Fruit fly (Drosophila melanogaster) whole organism, wandering third instar larva: ENCODE measurements around the gene Pdp.
A peak's percentile ranks its signal among the peaks of the same experiment; 100 is the strongest.

Experiments used
- Abd-B ChIP-seq: fragments of >200 bp; optimal IDR thresholded peaks from 2 replicates; lab custom pipeline; 2017; ENCODE audit warnings: missing biosample characterization, missing genetic modification characterization
- CG32264 ChIP-seq: fragments of 200-800 bp; sonication (Bioruptor generic); optimal IDR thresholded peaks from 2 replicates; lab custom pipeline; 2016; ENCODE audit warnings: missing biosample characterization, missing genetic modification characterization
- CG9705 ChIP-seq: fragments of 200-800 bp; sonication (Bioruptor generic); optimal IDR thresholded peaks from 2 replicates; lab custom pipeline; 2018; ENCODE audit warnings: missing biosample characterization, mild to moderate bottlenecking, missing genetic modification characterization
- CrebA ChIP-seq: fragments of 200-800 bp; sonication (Bioruptor generic); optimal IDR thresholded peaks from 2 replicates; lab custom pipeline; 2016; ENCODE audit warnings: missing biosample characterization, mild to moderate bottlenecking, missing genetic modification characterization, borderline replicate concordance
- Dfd ChIP-seq: fragments of >200 bp; optimal IDR thresholded peaks from 2 replicates; lab custom pipeline; 2017; ENCODE audit warnings: missing biosample characterization, missing genetic modification characterization
- Dif ChIP-seq: fragments of 200-275, 200-300 bp; sonication (Bioruptor generic); optimal IDR thresholded peaks from 2 replicates; lab custom pipeline; 2018; ENCODE audit warnings: missing biosample characterization, missing genetic modification characterization; ENCODE audit not compliant: partially characterized antibody
- GATAd ChIP-seq: sonication (Bioruptor generic); optimal IDR thresholded peaks from 2 replicates; lab custom pipeline; 2016; ENCODE audit warnings: missing biosample characterization, missing genetic modification characterization
- HLH106 ChIP-seq: fragments of 200-800 bp; optimal IDR thresholded peaks from 3 replicates; lab custom pipeline; 2019; ENCODE audit warnings: missing biosample characterization, mild to moderate bottlenecking, missing genetic modification characterization, moderate library complexity
- Hnf4 ChIP-seq: fragments of 200-800 bp; sonication (Bioruptor generic); optimal IDR thresholded peaks from 2 replicates; lab custom pipeline; 2016; ENCODE audit warnings: missing biosample characterization, mild to moderate bottlenecking, missing genetic modification characterization
- Hr78 ChIP-seq: fragments of >200 bp; optimal IDR thresholded peaks from 2 replicates; lab custom pipeline; 2017; ENCODE audit warnings: missing biosample characterization, missing genetic modification characterization
- Hr83 ChIP-seq: fragments of 200-300 bp; sonication (Bioruptor generic); optimal IDR thresholded peaks from 2 replicates; lab custom pipeline; 2016; ENCODE audit warnings: missing biosample characterization, mild to moderate bottlenecking, missing genetic modification characterization, moderate library complexity; ENCODE audit not compliant: poor library complexity, severe bottlenecking
- Mio ChIP-seq: sonication (Bioruptor generic); optimal IDR thresholded peaks from 2 replicates; lab custom pipeline; 2016; ENCODE audit warnings: missing biosample characterization, missing genetic modification characterization
- Myc ChIP-seq: fragments of >200 bp; optimal IDR thresholded peaks from 2 replicates; lab custom pipeline; 2017
- N ChIP-seq: fragments of >200 bp; optimal IDR thresholded peaks from 2 replicates; lab custom pipeline; 2018; ENCODE audit warnings: missing biosample characterization, missing external identifiers, missing genetic modification characterization
- OdsH ChIP-seq: fragments of 200-800 bp; sonication (Bioruptor generic); optimal IDR thresholded peaks from 2 replicates; lab custom pipeline; 2016; ENCODE audit warnings: missing biosample characterization, mild to moderate bottlenecking, missing genetic modification characterization
- Rel ChIP-seq, 2 experiments: fragments of 200-800 bp; sonication (Bioruptor generic) in 1 of 2; optimal IDR thresholded peaks; 2 replicates in 1 of 2; 3 replicates in 1 of 2; lab custom pipeline; 2016 to 2019; ENCODE audit warnings: mild to moderate bottlenecking in 2 of 2, missing biosample characterization in 2 of 2, missing genetic modification characterization in 2 of 2, moderate library complexity in 1 of 2
- Sp1 ChIP-seq: fragments of 200-800 bp; sonication (Bioruptor generic); optimal IDR thresholded peaks from 3 replicates; lab custom pipeline; 2019; ENCODE audit warnings: missing biosample characterization, mild to moderate bottlenecking, missing genetic modification characterization, moderate library complexity
- Vsx2 ChIP-seq: fragments of 200-300, 225-300 bp; sonication (Bioruptor generic); optimal IDR thresholded peaks from 2 replicates; lab custom pipeline; 2018; ENCODE audit warnings: missing biosample characterization, missing genetic modification characterization; ENCODE audit not compliant: partially characterized antibody
- br ChIP-seq: fragments of 200-800 bp; sonication (Bioruptor generic); optimal IDR thresholded peaks from 2 replicates; lab custom pipeline; 2016; ENCODE audit warnings: missing biosample characterization, missing genetic modification characterization
- brk ChIP-seq: fragments of 200-800 bp; sonication (Bioruptor generic); optimal IDR thresholded peaks from 2 replicates; lab custom pipeline; 2016; ENCODE audit warnings: missing biosample characterization, mild to moderate bottlenecking, missing genetic modification characterization
- dl ChIP-seq, 2 experiments: fragments of 175-275, 200-275 bp in 1 of 2; fragments of 200-275 bp in 1 of 2; sonication (Bioruptor generic); optimal IDR thresholded peaks; lab custom pipeline; 2018; ENCODE audit warnings: mild to moderate bottlenecking in 2 of 2, missing biosample characterization in 2 of 2, missing genetic modification characterization in 2 of 2, moderate library complexity in 2 of 2; ENCODE audit not compliant: partially characterized antibody in 2 of 2, insufficient read depth in 1 of 2
- dmrt93B ChIP-seq: fragments of 200-800 bp; sonication (Bioruptor generic); optimal IDR thresholded peaks from 2 replicates; lab custom pipeline; 2018; ENCODE audit warnings: missing biosample characterization, mild to moderate bottlenecking, missing genetic modification characterization
- dsf ChIP-seq: sonication (Bioruptor generic); optimal IDR thresholded peaks from 2 replicates; lab custom pipeline; 2016; ENCODE audit warnings: missing biosample characterization, missing genetic modification characterization, borderline replicate concordance
- ey ChIP-seq: fragments of 200-800 bp; sonication (Bioruptor generic); optimal IDR thresholded peaks from 2 replicates; lab custom pipeline; 2016; ENCODE audit warnings: missing biosample characterization, missing genetic modification characterization
- foxo ChIP-seq, 2 experiments: fragments of 200-800 bp; sonication (Bioruptor generic); optimal IDR thresholded peaks; 2 replicates in 1 of 2; 3 replicates in 1 of 2; lab custom pipeline; 2016 to 2017; ENCODE audit warnings: missing biosample characterization in 2 of 2, missing genetic modification characterization in 2 of 2
- fru ChIP-seq: fragments of 200-800 bp; sonication (Bioruptor generic); optimal IDR thresholded peaks from 3 replicates; lab custom pipeline; 2016; ENCODE audit warnings: missing biosample characterization, mild to moderate bottlenecking, missing genetic modification characterization
- h ChIP-seq: fragments of 200-800 bp; sonication (Bioruptor generic); optimal IDR thresholded peaks from 3 replicates; lab custom pipeline; 2016; ENCODE audit warnings: missing biosample characterization, mild to moderate bottlenecking, missing genetic modification characterization
- lola ChIP-seq: fragments of >200 bp; optimal IDR thresholded peaks from 2 replicates; lab custom pipeline; 2017; ENCODE audit warnings: missing biosample characterization, missing genetic modification characterization
- pan ChIP-seq: fragments of >200 bp; optimal IDR thresholded peaks from 2 replicates; lab custom pipeline; 2017
- rgr ChIP-seq: fragments of 200-800 bp; sonication (Bioruptor generic); optimal IDR thresholded peaks from 3 replicates; lab custom pipeline; 2016; ENCODE audit warnings: missing biosample characterization, mild to moderate bottlenecking, missing genetic modification characterization
- sage ChIP-seq: fragments of 200-800 bp; sonication (Bioruptor generic); optimal IDR thresholded peaks from 2 replicates; lab custom pipeline; 2016; ENCODE audit warnings: missing biosample characterization, mild to moderate bottlenecking, missing genetic modification characterization
- sv ChIP-seq: fragments of 200-800 bp; sonication (Bioruptor generic); optimal IDR thresholded peaks from 3 replicates; lab custom pipeline; 2016; ENCODE audit warnings: missing biosample characterization, missing genetic modification characterization
- tai ChIP-seq: sonication (Bioruptor generic); optimal IDR thresholded peaks from 2 replicates; lab custom pipeline; 2016; ENCODE audit warnings: missing biosample characterization, missing genetic modification characterization
- usp ChIP-seq: fragments of >200 bp; optimal IDR thresholded peaks from 2 replicates; lab custom pipeline; 2017; ENCODE audit warnings: missing biosample characterization, missing genetic modification characterization
- woc ChIP-seq: sonication (Bioruptor generic); optimal IDR thresholded peaks from 2 replicates; lab custom pipeline; 2016; ENCODE audit warnings: missing biosample characterization, mild to moderate bottlenecking, missing genetic modification characterization

The Pdp gene

DNA sequence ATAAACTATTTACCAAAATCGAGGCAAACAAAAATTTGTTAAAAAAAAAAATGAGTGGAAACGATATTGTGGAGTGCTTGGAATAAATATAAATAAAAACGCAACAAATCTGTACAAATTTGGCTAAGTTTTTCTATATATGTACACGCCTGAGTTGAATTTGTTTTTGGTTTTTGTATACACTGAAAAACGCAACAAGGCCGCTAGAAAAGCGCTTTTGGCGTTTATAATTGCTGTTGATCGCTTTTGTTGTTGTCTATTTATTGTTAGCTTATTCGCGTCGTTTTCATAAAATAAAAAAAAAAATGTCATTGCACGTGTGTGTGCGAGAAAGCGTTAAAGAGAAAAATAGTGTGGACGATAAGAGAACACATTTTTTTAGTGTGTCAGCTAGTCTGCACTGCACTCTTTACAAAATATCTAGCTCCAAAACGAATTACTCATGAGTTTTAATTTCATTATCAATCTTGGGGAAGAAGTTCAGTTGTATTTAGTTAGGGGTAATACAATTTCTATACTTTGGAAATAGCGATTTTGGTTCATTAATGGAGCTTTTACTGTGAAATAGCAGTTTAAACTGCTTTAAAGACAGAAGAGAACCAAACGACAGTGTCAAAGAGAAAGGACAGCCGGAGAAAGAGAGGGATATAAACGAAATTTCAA, 38.9 kb downstream of the Pdp start:
- TF ChIP-seq woc, result no peak
- no peak for TF ChIP-seq Abd-B
- TF ChIP-seq rgr (GFP tag; lab: Kevin White, UChicago), result peak; percentile 11
- peak; percentile 2 for TF ChIP-seq ey
- TF ChIP-seq sv, result no peak

DNA sequence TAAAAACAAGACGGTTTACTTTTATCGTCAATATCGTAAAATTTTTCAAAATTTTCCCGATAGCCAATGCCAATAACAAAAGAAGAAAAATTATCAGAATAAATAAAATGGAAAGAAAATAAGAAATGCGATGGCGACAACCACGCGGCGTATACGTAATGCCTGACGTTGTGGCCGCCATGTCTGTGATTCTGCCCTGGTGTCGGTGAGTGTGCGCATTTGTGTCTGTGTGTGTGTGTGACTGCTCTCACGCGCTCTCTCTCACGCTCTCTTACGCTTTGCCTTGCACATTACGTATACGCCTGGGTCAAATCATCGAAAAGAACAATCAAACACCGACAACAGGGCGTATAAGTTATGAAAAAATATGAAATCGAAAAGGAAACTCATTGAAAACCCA, 39.6 kb downstream of the Pdp start:
- TF ChIP-seq Rel (GFP tag; optimal IDR thresholded peaks at IDR 0.05; lab: Kevin White, UChicago), result no peak
- peak; percentile 30 for TF ChIP-seq Rel (tag; optimal IDR thresholded peaks at IDR 0.05; lab: Kevin White, UChicago)
- peak; percentile 89 for TF ChIP-seq Dif (GFP tag; lab: Kevin White, UChicago)
- TF ChIP-seq HLH106, result no peak
- TF ChIP-seq dl (GFP tag; optimal IDR thresholded peaks at IDR 0.05; lab: Kevin White, UChicago; ENCODE audit: insufficient read depth in 1 of 2, partially characterized antibody in 2 of 2), result peak; percentile 28 to 80
- TF ChIP-seq h (GFP tag; lab: Kevin White, UChicago), result peak; percentile 17
- TF ChIP-seq Hr83 (GFP tag; lab: Kevin White, UChicago), result peak; percentile 24
- TF ChIP-seq Vsx2 (GFP tag; lab: Kevin White, UChicago), result no peak

DNA sequence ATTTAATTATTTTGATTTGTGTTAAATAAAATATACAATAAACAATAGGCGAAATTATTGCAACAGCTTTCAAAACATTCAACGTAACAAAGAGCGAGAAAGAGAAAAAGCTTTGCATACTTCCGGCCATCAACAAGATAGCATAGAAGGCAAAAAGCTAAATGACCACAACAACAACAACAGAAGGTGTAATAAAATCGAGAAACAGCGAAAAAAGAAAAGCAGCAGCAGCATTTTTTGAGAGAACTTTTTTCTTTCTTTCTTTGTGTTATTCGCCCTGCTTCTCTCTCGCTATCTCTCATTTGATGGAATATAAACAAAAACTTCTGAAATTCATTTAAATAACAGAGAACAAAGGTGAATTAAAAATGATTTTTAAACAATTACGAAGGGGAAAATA, 40.2 kb downstream of the Pdp start:
- no peak for TF ChIP-seq fru
- no peak for TF ChIP-seq ey
- TF ChIP-seq Rel (GFP tag; optimal IDR thresholded peaks at IDR 0.05; lab: Kevin White, UChicago), result no peak
- TF ChIP-seq Rel (tag; optimal IDR thresholded peaks at IDR 0.05; lab: Kevin White, UChicago), result peak; percentile 18
- no peak for TF ChIP-seq foxo (GFP tag; optimal IDR thresholded peaks at IDR 0.05; lab: Kevin White, UChicago)
- no peak for TF ChIP-seq N (GFP tag; lab: Kevin White, UChicago)
- TF ChIP-seq br (GFP tag; lab: Kevin White, UChicago), result no peak
- no peak for TF ChIP-seq tai (GFP tag; lab: Kevin White, UChicago)
- TF ChIP-seq CrebA (GFP tag; lab: Kevin White, UChicago), result peak; percentile 6

DNA sequence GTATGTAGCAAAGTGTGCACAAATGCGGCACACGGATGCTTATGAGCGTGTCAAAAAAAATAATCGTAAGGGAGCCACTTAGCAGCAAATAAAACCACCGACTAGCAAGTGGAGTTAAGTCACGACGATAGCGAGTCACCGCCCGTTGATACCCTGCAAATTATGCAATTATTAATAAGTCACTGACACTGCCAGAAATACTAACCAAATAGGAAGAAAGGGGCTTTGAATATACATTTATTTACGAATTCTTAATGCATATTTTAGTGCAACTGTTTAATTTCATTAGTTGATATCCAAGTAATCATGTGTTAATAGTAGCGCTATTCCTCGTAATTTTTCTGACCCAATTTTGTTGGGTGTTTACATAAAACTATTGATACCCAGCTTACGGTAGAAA, 41.0 kb downstream of the Pdp start:
- no peak for TF ChIP-seq sage (GFP tag; lab: Kevin White, UChicago)
- TF ChIP-seq Rel (GFP tag; optimal IDR thresholded peaks at IDR 0.05; lab: Kevin White, UChicago), result no peak
- no peak for TF ChIP-seq Rel (tag; optimal IDR thresholded peaks at IDR 0.05; lab: Kevin White, UChicago)
- no peak for TF ChIP-seq tai (GFP tag; lab: Kevin White, UChicago)
- no peak for TF ChIP-seq brk (GFP tag; lab: Kevin White, UChicago)
- no peak for TF ChIP-seq GATAd (GFP tag; lab: Kevin White, UChicago)
- no peak for TF ChIP-seq Hr78 (GFP tag; lab: Kevin White, UChicago)
- no peak for TF ChIP-seq dsf (GFP tag; lab: Kevin White, UChicago)
- TF ChIP-seq Dfd (GFP tag; lab: Kevin White, UChicago), result no peak
- no peak for TF ChIP-seq CG9705 (GFP tag; lab: Kevin White, UChicago)
- TF ChIP-seq pan (lab: Kevin White, UChicago), result no peak
- no peak for TF ChIP-seq HLH106
- TF ChIP-seq Myc (lab: Kevin White, UChicago), result no peak
- no peak for TF ChIP-seq dmrt93B (GFP tag; lab: Kevin White, UChicago)
- TF ChIP-seq CG32264, result no peak
- no peak for TF ChIP-seq sv
- no peak for TF ChIP-seq Mio (GFP tag; lab: Kevin White, UChicago)

DNA sequence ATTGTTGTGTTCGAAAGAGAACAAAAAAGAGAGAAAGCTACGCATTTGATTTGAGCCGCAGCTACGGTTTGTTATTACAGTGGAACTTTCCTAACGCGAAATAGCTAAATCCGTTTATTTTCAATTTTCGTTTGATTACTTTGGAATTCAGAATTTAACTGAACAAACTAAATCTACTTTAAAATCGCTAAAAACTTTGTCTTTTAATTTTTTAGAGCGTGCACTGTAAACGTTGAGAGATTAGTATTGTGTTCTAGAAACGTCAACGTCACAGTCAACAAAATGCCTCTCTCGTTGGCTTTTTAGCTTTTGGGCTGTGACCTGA, 41.7 kb downstream of the Pdp start:
- TF ChIP-seq dl (GFP tag; optimal IDR thresholded peaks at IDR 0.05; lab: Kevin White, UChicago; ENCODE audit: insufficient read depth in 1 of 2, partially characterized antibody in 2 of 2) (no peak), Hr78 (GFP tag; lab: Kevin White, UChicago) (no peak), HLH106 (peak; percentile 73), Hnf4 (GFP tag; lab: Kevin White, UChicago) (peak; percentile 65), CrebA (GFP tag; lab: Kevin White, UChicago) (no peak), Hr83 (GFP tag; lab: Kevin White, UChicago) (no peak), GATAd (GFP tag; lab: Kevin White, UChicago) (peak; percentile 55), Vsx2 (GFP tag; lab: Kevin White, UChicago) (no peak), pan (lab: Kevin White, UChicago) (no peak), brk (GFP tag; lab: Kevin White, UChicago) (peak; percentile 58), h (GFP tag; lab: Kevin White, UChicago) (peak; percentile 80), Myc (lab: Kevin White, UChicago) (no peak), Sp1 (GFP tag; lab: Kevin White, UChicago) (no peak), rgr (GFP tag; lab: Kevin White, UChicago) (peak; percentile 77), Abd-B (no peak), lola (GFP tag; lab: Kevin White, UChicago) (no peak), Dif (GFP tag; lab: Kevin White, UChicago) (no peak), tai (GFP tag; lab: Kevin White, UChicago) (peak; percentile 63), sage (GFP tag; lab: Kevin White, UChicago) (no peak), usp (GFP tag; lab: Kevin White, UChicago) (no peak), OdsH (GFP tag; lab: Kevin White, UChicago) (peak; percentile 78), br (GFP tag; lab: Kevin White, UChicago) (peak; percentile 63), ey (peak; percentile 86), Dfd (GFP tag; lab: Kevin White, UChicago) (no peak), dsf (GFP tag; lab: Kevin White, UChicago) (no peak), sv (peak; percentile 45), CG32264 (no peak), woc (peak; percentile 43), N (GFP tag; lab: Kevin White, UChicago) (no peak), Rel (GFP tag; optimal IDR thresholded peaks at IDR 0.05; lab: Kevin White, UChicago) (no peak), Rel (tag; optimal IDR thresholded peaks at IDR 0.05; lab: Kevin White, UChicago) (no peak), foxo (GFP tag; optimal IDR thresholded peaks at IDR 0.05; lab: Kevin White, UChicago) (peak in 1 of 2 experiments; percentile 82), fru (peak; percentile 79), Mio (GFP tag; lab: Kevin White, UChicago) (no peak)
